Worm (Caenorhabditis elegans) whole organism, young adult: ENCODE results near the gene F47G3.1.

ENCODE experiments used
- B0035.1 ChIP-seq: sonication (generic microtip); optimal IDR thresholded peaks from 2 replicates; lab custom pipeline; 2016; ENCODE audit warnings: missing genetic modification characterization, mild to moderate bottlenecking, missing compliant biosample characterization, missing genotype, missing genetic modification reagents
- B0336.3 ChIP-seq: fragments of 200-800 bp; sonication (Bioruptor generic); IDR thresholded peaks from 2 replicates; pipeline ENCODE4 v1.3.6; 2022; ENCODE audit warnings: missing genetic modification characterization, missing compliant biosample characterization
- C06A6.2 ChIP-seq: fragments of 200-800 bp; sonication (Bioruptor generic); conservative IDR thresholded peaks from 2 replicates; pipeline ENCODE4 v1.3.6; 2022; ENCODE audit warnings: missing genetic modification characterization, missing compliant biosample characterization
- C17E4.6 ChIP-seq: fragments of 200-800 bp; sonication (Bioruptor generic); IDR thresholded peaks from 2 replicates; pipeline ENCODE4 v1.3.6; 2022; ENCODE audit warnings: missing genetic modification reagents, missing genetic modification characterization, missing compliant biosample characterization
- D2030.7 ChIP-seq: fragments of 200-800 bp; sonication (Bioruptor generic); IDR thresholded peaks from 2 replicates; pipeline ENCODE4 v1.3.6; 2022; ENCODE audit warnings: missing genetic modification reagents, missing genetic modification characterization, missing compliant biosample characterization
- F37B4.10 ChIP-seq: fragments of 200-800 bp; sonication (Bioruptor generic); IDR thresholded peaks from 2 replicates; pipeline ENCODE4 v1.3.6; 2022; ENCODE audit warnings: missing genetic modification characterization, missing compliant biosample characterization
- F39B2.1 ChIP-seq: fragments of 200-800 bp; sonication (Bioruptor generic); IDR thresholded peaks from 2 replicates; pipeline ENCODE4 v1.3.6; 2022; ENCODE audit warnings: missing genetic modification reagents, missing genetic modification characterization, missing compliant biosample characterization
- F57A8.1 ChIP-seq: fragments of 200-800 bp; sonication (Bioruptor generic); optimal IDR thresholded peaks from 2 replicates; lab custom pipeline; 2018; ENCODE audit warnings: mild to moderate bottlenecking, missing genetic modification characterization, moderate library complexity, missing compliant biosample characterization
- T07F8.4 ChIP-seq: sonication (generic microtip); optimal IDR thresholded peaks from 2 replicates; lab custom pipeline; 2016; ENCODE audit warnings: mild to moderate bottlenecking, missing genetic modification characterization, moderate library complexity, missing compliant biosample characterization
- Y56A3A.18 ChIP-seq: fragments of 200-800 bp; sonication (Bioruptor generic); IDR thresholded peaks from 2 replicates; pipeline ENCODE4 v1.3.6; 2022; ENCODE audit warnings: missing genetic modification reagents, missing genetic modification characterization, missing compliant biosample characterization
- Y67H2A.10 ChIP-seq: fragments of 200-800 bp; sonication (Bioruptor generic); conservative IDR thresholded peaks from 2 replicates; pipeline ENCODE4 v1.3.6; 2022; ENCODE audit warnings: missing genetic modification reagents, missing genetic modification characterization, missing compliant biosample characterization
- Y95B8A.8 ChIP-seq: fragments of 200-800 bp; sonication (Bioruptor generic); IDR thresholded peaks from 2 replicates; pipeline ENCODE4 v1.3.6; 2022; ENCODE audit warnings: missing genetic modification reagents, missing genetic modification characterization, missing compliant biosample characterization
- akir-1 ChIP-seq: fragments of 200-800 bp; sonication (Bioruptor generic); optimal IDR thresholded peaks from 2 replicates; lab custom pipeline; 2018; ENCODE audit warnings: mild to moderate bottlenecking, missing genetic modification characterization, moderate library complexity, missing compliant biosample characterization
- ama-1 ChIP-seq, 3 experiments: fragments of 150-350 bp in 1 of 3; sonication (generic microtip) in 2 of 3; optimal IDR thresholded peaks; 2 replicates each; lab custom pipeline; 2014 to 2018; ENCODE audit warnings: missing biosample characterization in 2 of 3, missing genetic modification characterization in 2 of 3, missing genetic modification reagents in 2 of 3
- aptf-3 ChIP-seq: fragments of 200-800 bp; sonication (Bioruptor generic); IDR thresholded peaks from 2 replicates; pipeline ENCODE4 v1.3.6; 2022; ENCODE audit warnings: missing genetic modification characterization, missing compliant biosample characterization
- attf-3 ChIP-seq: fragments of 200-800 bp; sonication (Bioruptor generic); conservative IDR thresholded peaks from 2 replicates; pipeline ENCODE4 v1.3.6; 2022; ENCODE audit warnings: missing genetic modification reagents, missing genetic modification characterization, missing compliant biosample characterization
- attf-5 ChIP-seq: fragments of 200-800 bp; sonication (Bioruptor generic); optimal IDR thresholded peaks from 2 replicates; lab custom pipeline; 2018; ENCODE audit warnings: mild to moderate bottlenecking, missing genetic modification characterization, missing compliant biosample characterization
- bed-1 ChIP-seq: fragments of 200-800 bp; sonication (Bioruptor generic); IDR thresholded peaks from 2 replicates; pipeline ENCODE4 v1.3.6; 2022; ENCODE audit warnings: missing genetic modification reagents, missing genetic modification characterization, missing compliant biosample characterization
- bed-2 ChIP-seq: fragments of 200-800 bp; sonication (Bioruptor generic); IDR thresholded peaks from 2 replicates; pipeline ENCODE4 v1.3.6; 2022; ENCODE audit warnings: missing genetic modification reagents, missing genetic modification characterization, missing compliant biosample characterization
- ccch-3 ChIP-seq: fragments of 200-800 bp; sonication (Bioruptor generic); optimal IDR thresholded peaks from 2 replicates; lab custom pipeline; 2018; ENCODE audit warnings: mild to moderate bottlenecking, missing genetic modification characterization, missing compliant biosample characterization
- cebp-2 ChIP-seq: fragments of 200-800 bp; sonication (Bioruptor generic); IDR thresholded peaks from 2 replicates; pipeline ENCODE4 v1.3.6; 2022; ENCODE audit warnings: missing genetic modification characterization, missing compliant biosample characterization
- ceh-27 ChIP-seq: fragments of 200-800 bp; sonication (Bioruptor generic); optimal IDR thresholded peaks from 2 replicates; lab custom pipeline; 2018; ENCODE audit warnings: mild to moderate bottlenecking, missing genetic modification characterization, moderate library complexity, missing compliant biosample characterization
- dox-1 ChIP-seq: fragments of 200-800 bp; sonication (Bioruptor generic); IDR thresholded peaks from 2 replicates; pipeline ENCODE4 v1.3.6; 2022; ENCODE audit warnings: missing genetic modification reagents, missing genetic modification characterization, missing compliant biosample characterization
- dpff-1 ChIP-seq: sonication (generic microtip); optimal IDR thresholded peaks from 2 replicates; lab custom pipeline; 2017; ENCODE audit warnings: mild to moderate bottlenecking, missing genetic modification characterization, missing compliant biosample characterization
- efl-1 ChIP-seq: fragments of 150-350 bp; optimal IDR thresholded peaks from 2 replicates; lab custom pipeline; 2014; ENCODE audit warnings: missing biosample characterization, missing genetic modification reagents, missing genetic modification characterization
- egl-44 ChIP-seq: fragments of 200-800 bp; sonication (Bioruptor generic); IDR thresholded peaks from 2 replicates; pipeline ENCODE4 v1.3.6; 2022; ENCODE audit warnings: missing genetic modification reagents, missing genetic modification characterization, missing compliant biosample characterization
- egrh-3 ChIP-seq: fragments of 200-800 bp; sonication (Bioruptor generic); IDR thresholded peaks from 2 replicates; pipeline ENCODE4 v1.3.6; 2022; ENCODE audit warnings: missing genetic modification reagents, missing genetic modification characterization, missing compliant biosample characterization
- ekl-4 ChIP-seq: fragments of 200-800 bp; sonication (Bioruptor generic); IDR thresholded peaks from 2 replicates; pipeline ENCODE4 v1.3.6; 2022; ENCODE audit warnings: missing genetic modification reagents, missing genetic modification characterization, missing compliant biosample characterization
- ets-4 ChIP-seq: fragments of 200-800 bp; sonication (Bioruptor generic); optimal IDR thresholded peaks from 2 replicates; lab custom pipeline; 2018; ENCODE audit warnings: mild to moderate bottlenecking, missing genetic modification characterization, missing compliant biosample characterization
- hmg-20 ChIP-seq: fragments of 200-800 bp; sonication (Bioruptor generic); IDR thresholded peaks from 2 replicates; pipeline ENCODE4 v1.3.6; 2022; ENCODE audit warnings: missing genetic modification reagents, missing genetic modification characterization, missing compliant biosample characterization
- lin-40 ChIP-seq: sonication (generic microtip); optimal IDR thresholded peaks from 2 replicates; lab custom pipeline; 2016; ENCODE audit warnings: missing genetic modification characterization, mild to moderate bottlenecking, missing compliant biosample characterization, missing genotype, missing genetic modification reagents
- lir-1 ChIP-seq: fragments of 200-800 bp; sonication (Bioruptor generic); conservative IDR thresholded peaks from 2 replicates; pipeline ENCODE4 v1.3.6; 2022; ENCODE audit warnings: missing genetic modification reagents, missing genetic modification characterization, missing compliant biosample characterization
- lsl-1 ChIP-seq: fragments of 200-800 bp; sonication (Bioruptor generic); optimal IDR thresholded peaks from 2 replicates; lab custom pipeline; 2018; ENCODE audit warnings: mild to moderate bottlenecking, missing genetic modification characterization, moderate library complexity, missing compliant biosample characterization
- mes-4 ChIP-seq: sonication (generic microtip); optimal IDR thresholded peaks from 2 replicates; lab custom pipeline; 2016; ENCODE audit warnings: missing genotype, missing genetic modification characterization, missing compliant biosample characterization
- mxl-1 ChIP-seq: sonication (generic microtip); optimal IDR thresholded peaks from 2 replicates; lab custom pipeline; 2016; ENCODE audit warnings: missing genetic modification characterization, missing compliant biosample characterization
- nhr-80 ChIP-seq: sonication (generic microtip); optimal IDR thresholded peaks from 2 replicates; lab custom pipeline; 2016; ENCODE audit warnings: missing genetic modification characterization, missing compliant biosample characterization
- pha-4 ChIP-seq: fragments of 150-350 bp; sonication (generic microtip); optimal IDR thresholded peaks from 2 replicates; lab custom pipeline; 2014; ENCODE audit warnings: missing biosample characterization, missing genetic modification reagents, missing genetic modification characterization
- sea-2 ChIP-seq: fragments of 200-800 bp; sonication (Bioruptor generic); IDR thresholded peaks from 2 replicates; pipeline ENCODE4 v1.3.6; 2022; ENCODE audit warnings: missing genetic modification characterization, missing compliant biosample characterization
- snpc-1.3 ChIP-seq: sonication (generic microtip); optimal IDR thresholded peaks from 2 replicates; lab custom pipeline; 2017; ENCODE audit warnings: missing genetic modification characterization, mild to moderate bottlenecking, missing compliant biosample characterization, antibody characterized with exemption, moderate library complexity, missing genotype, missing genetic modification reagents; ENCODE audit not compliant: insufficient read depth
- snpc-3.4 ChIP-seq: sonication (generic microtip); optimal IDR thresholded peaks from 2 replicates; lab custom pipeline; 2017; ENCODE audit warnings: missing genetic modification characterization, mild to moderate bottlenecking, missing compliant biosample characterization, antibody characterized with exemption, moderate library complexity, missing genotype, missing genetic modification reagents
- snpc-4 ChIP-seq, 5 experiments: fragments of 150-350 bp in 1 of 5; sonication (generic microtip) in 4 of 5; optimal IDR thresholded peaks; 2 replicates each; lab custom pipeline; 2014 to 2018; ENCODE audit warnings: missing genetic modification characterization in 5 of 5, missing biosample characterization in 3 of 5, antibody characterized with exemption in 2 of 5, mild to moderate bottlenecking in 2 of 5, missing compliant biosample characterization in 2 of 5, missing genotype in 2 of 5, moderate library complexity in 2 of 5, missing genetic modification reagents in 1 of 5
- somi-1 ChIP-seq: fragments of 200-800 bp; sonication (Bioruptor generic); optimal IDR thresholded peaks from 2 replicates; lab custom pipeline; 2018; ENCODE audit warnings: mild to moderate bottlenecking, missing genetic modification characterization, missing compliant biosample characterization
- tbp1 ChIP-seq: fragments of 200-800 bp; sonication (Bioruptor generic); optimal IDR thresholded peaks from 2 replicates; lab custom pipeline; 2018; ENCODE audit warnings: mild to moderate bottlenecking, missing genetic modification characterization, missing compliant biosample characterization
- xnd-1 ChIP-seq: sonication (generic microtip); optimal IDR thresholded peaks from 2 replicates; lab custom pipeline; 2016; ENCODE audit warnings: missing genotype, missing genetic modification reagents, missing genetic modification characterization, missing compliant biosample characterization
- ztf-18 ChIP-seq: sonication (generic microtip); optimal IDR thresholded peaks from 2 replicates; lab custom pipeline; 2016; ENCODE audit warnings: missing genotype, mild to moderate bottlenecking, missing genetic modification characterization, missing compliant biosample characterization
- ztf-22 ChIP-seq: fragments of 200-800 bp; sonication (Bioruptor generic); optimal IDR thresholded peaks from 2 replicates; lab custom pipeline; 2018; ENCODE audit warnings: mild to moderate bottlenecking, missing genetic modification characterization, moderate library complexity, missing compliant biosample characterization
- ztf-25 ChIP-seq: fragments of 200-800 bp; sonication (Bioruptor generic); IDR thresholded peaks from 2 replicates; pipeline ENCODE4 v1.3.6; 2022; ENCODE audit warnings: missing genetic modification reagents, missing genetic modification characterization, missing compliant biosample characterization
- ztf-6 ChIP-seq: fragments of 200-800 bp; sonication (Bioruptor generic); IDR thresholded peaks from 2 replicates; pipeline ENCODE4 v1.3.6; 2022; ENCODE audit warnings: missing genetic modification reagents, missing genetic modification characterization, missing compliant biosample characterization

Gene F47G3.1

DNA sequence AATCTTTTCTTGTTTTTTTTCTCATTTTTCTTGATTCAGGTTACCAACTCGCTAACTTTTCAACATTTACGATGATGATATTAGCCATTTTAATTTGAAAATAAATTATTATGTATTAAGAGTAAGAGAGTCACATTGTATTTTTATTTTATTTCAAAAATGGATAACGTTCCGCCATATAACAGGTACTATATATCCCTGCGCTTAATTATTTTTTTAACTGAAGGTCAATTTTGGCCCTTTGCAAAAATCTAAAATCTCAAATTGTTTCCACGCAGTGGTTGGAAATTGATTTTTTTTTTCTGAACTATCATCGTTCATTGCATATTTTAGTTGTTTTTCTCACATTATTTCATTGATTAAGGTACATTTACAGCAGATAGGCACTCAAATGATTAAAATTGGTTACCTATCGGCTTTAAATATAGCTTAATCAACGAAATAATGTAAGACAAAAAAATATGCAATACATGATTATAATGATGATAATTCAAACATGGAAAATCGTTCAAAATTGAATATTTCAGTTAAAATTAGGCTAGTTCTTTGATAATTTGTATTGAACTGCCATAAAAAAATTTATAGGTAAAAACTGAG is 20.8 kb upstream of the F47G3.1 start:
- TF ChIP-seq T07F8.4 (tag; lab: Kevin White, UChicago) (peak; percentile 48), ceh-27 (peak; percentile 67), Y67H2A.10 (GFP tag; lab: Robert Waterston, UW) (no peak), bed-2 (GFP tag; lab: Robert Waterston, UW) (no peak), ccch-3 (GFP tag; lab: Kevin White, UChicago) (peak; percentile 60), dox-1 (GFP tag; lab: Robert Waterston, UW) (peak; percentile 86), hmg-20 (peak; percentile 88), attf-5 (GFP tag; lab: Kevin White, UChicago) (no peak), nhr-80 (peak; percentile 71), ama-1 (optimal IDR thresholded peaks at IDR 0.05; lab: Kevin White, UChicago) (no peak), ama-1 (GFP tag; optimal IDR thresholded peaks at IDR 0.05; lab: Kevin White, UChicago) (no peak), xnd-1 (tag; lab: Kevin White, UChicago) (no peak), ets-4 (no peak), B0336.3 (peak; percentile 93), somi-1 (GFP tag; lab: Kevin White, UChicago) (peak; percentile 79), akir-1 (GFP tag; lab: Kevin White, UChicago) (no peak), C06A6.2 (GFP tag; lab: Robert Waterston, UW) (peak; percentile 83), lir-1 (GFP tag; lab: Robert Waterston, UW) (no peak), sea-2 (GFP tag; lab: Robert Waterston, UW) (no peak), F57A8.1 (GFP tag; lab: Kevin White, UChicago) (no peak), F37B4.10 (GFP tag; lab: Robert Waterston, UW) (no peak), mes-4 (no peak), mxl-1 (no peak), snpc-3.4 (peak; percentile 18), ztf-18 (tag; lab: Kevin White, UChicago) (peak; percentile 53), Y95B8A.8 (no peak), ztf-6 (GFP tag; lab: Robert Waterston, UW) (no peak), egl-44 (GFP tag; lab: Robert Waterston, UW) (0 out of 2 replicates have a peak, but pooled peaks have one; percentile 60), B0035.1 (tag; lab: Kevin White, UChicago) (peak; percentile 81), bed-1 (GFP tag; lab: Robert Waterston, UW) (no peak), ztf-25 (GFP tag; lab: Robert Waterston, UW) (no peak), snpc-1.3 (no peak), C17E4.6 (GFP tag; lab: Robert Waterston, UW) (no peak), pha-4 (no peak), snpc-4 (GFP tag; optimal IDR thresholded peaks at IDR 0.05; lab: Kevin White, UChicago) (no peak), snpc-4 (tag; optimal IDR thresholded peaks at IDR 0.05; lab: Kevin White, UChicago) (peak in 3 of 4 experiments; percentile 56 to 68 (median 67)), efl-1 (GFP tag; lab: Kevin White, UChicago) (no peak), egrh-3 (GFP tag; lab: Robert Waterston, UW) (no peak), dpff-1 (tag; lab: Kevin White, UChicago) (peak; percentile 26), tbp1 (GFP tag; lab: Kevin White, UChicago) (peak; percentile 71), lsl-1 (GFP tag; lab: Kevin White, UChicago) (no peak), F39B2.1 (GFP tag; lab: Robert Waterston, UW) (no peak), ekl-4 (GFP tag; lab: Robert Waterston, UW) (peak; percentile 16; the same call in 1 of the 2 replicates), lin-40 (tag; lab: Kevin White, UChicago) (peak; percentile 99), ztf-22 (GFP tag; lab: Kevin White, UChicago) (peak; percentile 33), Y56A3A.18 (GFP tag; lab: Robert Waterston, UW) (peak; percentile 95), attf-3 (GFP tag; lab: Robert Waterston, UW) (no peak), aptf-3 (GFP tag; lab: Robert Waterston, UW) (no peak), cebp-2 (GFP tag; lab: Robert Waterston, UW) (no peak), D2030.7 (GFP tag; lab: Robert Waterston, UW) (no peak)
